Fruit fly (Drosophila melanogaster) whole organism, embryonic: ENCODE measurements around the gene CG13032.
A peak's percentile ranks its signal among the peaks of the same experiment; 100 is the strongest.

Experiments
- Awh ChIP-seq: fragments of 200-800 bp; sonication (Bioruptor generic); IDR thresholded peaks from 2 replicates; pipeline ENCODE4, ENCODE4 v1.3.6; 2022; ENCODE audit warnings: missing biosample characterization, missing genetic modification characterization
- Blimp-1 ChIP-seq: fragments of 200-800 bp; sonication (Bioruptor generic); optimal IDR thresholded peaks from 3 replicates; lab custom pipeline; 2018; ENCODE audit warnings: missing biosample characterization, missing genetic modification characterization, mild to moderate bottlenecking, moderate library complexity, missing genetic modification reagents
- BtbVII ChIP-seq: fragments of 200-800 bp; sonication (Bioruptor generic); optimal IDR thresholded peaks from 3 replicates; lab custom pipeline; 2017; ENCODE audit warnings: missing biosample characterization, mild to moderate bottlenecking, missing genetic modification characterization
- CG10979 ChIP-seq: fragments of 200-800 bp; sonication (Bioruptor generic); optimal IDR thresholded peaks from 2 replicates; lab custom pipeline; 2018; ENCODE audit warnings: missing biosample characterization, mild to moderate bottlenecking, missing genetic modification characterization, moderate library complexity
- CG12155 ChIP-seq: fragments of 200-800 bp; sonication (Bioruptor generic); optimal IDR thresholded peaks from 3 replicates; lab custom pipeline; 2016; ENCODE audit warnings: missing biosample characterization, missing genetic modification characterization
- CG14441 ChIP-seq: fragments of 200-800 bp; sonication (Bioruptor generic); IDR thresholded peaks from 2 replicates; pipeline ENCODE4 v1.3.6; 2022; ENCODE audit warnings: missing biosample characterization, missing genetic modification characterization
- CG14667 ChIP-seq: fragments of 200-800 bp; sonication (Bioruptor generic); IDR thresholded peaks from 2 replicates; pipeline ENCODE4 v1.3.6; 2022; ENCODE audit warnings: missing biosample characterization, missing genetic modification characterization
- CG18262 ChIP-seq: fragments of 200-800 bp; optimal IDR thresholded peaks from 3 replicates; lab custom pipeline; 2019; ENCODE audit warnings: missing biosample characterization, mild to moderate bottlenecking, missing genetic modification characterization, moderate library complexity
- CG2712 ChIP-seq: fragments of 200-800 bp; optimal IDR thresholded peaks from 3 replicates; lab custom pipeline; 2019; ENCODE audit warnings: missing biosample characterization, mild to moderate bottlenecking, missing genetic modification characterization, moderate library complexity
- CG2889 ChIP-seq: fragments of 200-800 bp; sonication (Bioruptor generic); IDR thresholded peaks from 3 replicates; pipeline ENCODE4 v1.3.6; 2022; ENCODE audit warnings: missing biosample characterization, missing genetic modification characterization
- CG3163 ChIP-seq: fragments of 200-800 bp; sonication (Bioruptor generic); optimal IDR thresholded peaks from 3 replicates; lab custom pipeline; 2016; ENCODE audit warnings: missing biosample characterization, missing genetic modification characterization
- CG33213 ChIP-seq: fragments of 200-800 bp; sonication (Bioruptor generic); optimal IDR thresholded peaks from 3 replicates; lab custom pipeline; 2016; ENCODE audit warnings: missing biosample characterization, missing genetic modification characterization
- CG34422 ChIP-seq: fragments of 200-800 bp; sonication (Bioruptor generic); IDR thresholded peaks from 3 replicates; pipeline ENCODE4 v1.3.6; 2022; ENCODE audit warnings: missing biosample characterization, missing genetic modification characterization
- CG4360 ChIP-seq: fragments of 200-800 bp; sonication (Bioruptor generic); IDR thresholded peaks from 2 replicates; pipeline ENCODE4 v1.3.6; 2022; ENCODE audit warnings: missing biosample characterization, missing genetic modification characterization
- CG4424 ChIP-seq: fragments of 200-800 bp; sonication (Bioruptor generic); optimal IDR thresholded peaks from 3 replicates; lab custom pipeline; 2016; ENCODE audit warnings: missing biosample characterization, missing genetic modification characterization
- CTCF ChIP-seq: fragments of 200-800 bp; sonication (Bioruptor generic); optimal IDR thresholded peaks from 2 replicates; lab custom pipeline; 2017; ENCODE audit warnings: missing biosample characterization, mild to moderate bottlenecking, missing genetic modification characterization, moderate library complexity
- Ets65A ChIP-seq: fragments of 200-800 bp; sonication (Bioruptor generic); peaks from one replicate; lab custom pipeline; 2016; ENCODE audit warnings: missing biosample characterization, missing genetic modification characterization
- HmgD ChIP-seq: fragments of 200-800 bp; sonication (Bioruptor generic); optimal IDR thresholded peaks from 3 replicates; lab custom pipeline; 2016; ENCODE audit warnings: missing biosample characterization, missing genetic modification characterization
- Side ChIP-seq: fragments of 200-800 bp; sonication (Bioruptor generic); optimal IDR thresholded peaks from 2 replicates; lab custom pipeline; 2016; ENCODE audit warnings: missing biosample characterization, missing genetic modification characterization
- Ssrp ChIP-seq: fragments of 200-800 bp; sonication (Bioruptor generic); optimal IDR thresholded peaks from 2 replicates; lab custom pipeline; 2018; ENCODE audit warnings: missing biosample characterization, mild to moderate bottlenecking, missing genetic modification characterization, moderate library complexity
- Tbp ChIP-seq: fragments of >200 bp; optimal IDR thresholded peaks from 2 replicates; lab custom pipeline; 2018; ENCODE audit warnings: missing biosample characterization, missing genetic modification characterization
- Trl ChIP-seq, 3 experiments: fragments of >200 bp in 2 of 3; fragments of 200-800 bp in 1 of 3; sonication (Bioruptor generic) in 1 of 3; optimal IDR thresholded peaks; 2 replicates in 1 of 3; 3 replicates in 2 of 3; lab custom pipeline; 2016 to 2017; ENCODE audit warnings: missing biosample characterization in 1 of 3, missing genetic modification characterization in 1 of 3
- Usf ChIP-seq: fragments of 200-800 bp; sonication (Bioruptor generic); optimal IDR thresholded peaks from 2 replicates; lab custom pipeline; 2017; ENCODE audit warnings: missing genotype, missing biosample characterization, missing genetic modification characterization
- Xbp1 ChIP-seq: fragments of 200-800 bp; sonication (Bioruptor generic); optimal IDR thresholded peaks from 3 replicates; lab custom pipeline; 2016; ENCODE audit warnings: missing biosample characterization, mild to moderate bottlenecking, missing genetic modification characterization
- Xrp1 ChIP-seq: fragments of 200-800 bp; sonication (Bioruptor generic); IDR thresholded peaks from 2 replicates; pipeline ENCODE4 v1.3.6; 2022; ENCODE audit warnings: missing biosample characterization, missing genetic modification characterization
- ci ChIP-seq: fragments of 200-800 bp; sonication (Bioruptor generic); IDR thresholded peaks from 3 replicates; pipeline ENCODE4 v1.3.6; 2022; ENCODE audit warnings: missing biosample characterization, missing genetic modification characterization
- fd96Cb ChIP-seq: fragments of 200-800 bp; sonication (Bioruptor generic); optimal IDR thresholded peaks from 2 replicates; lab custom pipeline; 2018; ENCODE audit warnings: missing biosample characterization, mild to moderate bottlenecking, missing genetic modification characterization, moderate library complexity
- lab ChIP-seq: fragments of 200-800 bp; sonication (Bioruptor generic); optimal IDR thresholded peaks from 3 replicates; lab custom pipeline; 2017; ENCODE audit warnings: missing biosample characterization, missing genetic modification characterization, mild to moderate bottlenecking, moderate library complexity, missing genetic modification reagents
- mam ChIP-seq: fragments of 200-800 bp; sonication (Bioruptor generic); optimal IDR thresholded peaks from 3 replicates; lab custom pipeline; 2016; ENCODE audit warnings: missing biosample characterization, missing genetic modification characterization
- nmo ChIP-seq: fragments of 200-800 bp; sonication (Bioruptor generic); optimal IDR thresholded peaks from 2 replicates; lab custom pipeline; 2018; ENCODE audit warnings: missing biosample characterization, mild to moderate bottlenecking, missing genetic modification characterization, moderate library complexity
- pan ChIP-seq, 4 experiments: fragments of >200 bp in 3 of 4; fragments of 200-800 bp in 1 of 4; sonication (Bioruptor generic) in 1 of 4; optimal IDR thresholded peaks in 3 of 4; IDR thresholded peaks in 1 of 4; 2 replicates each; pipeline versions ENCODE4 v1.3.6 to Lab custom; 2017 to 2022; ENCODE audit warnings: missing biosample characterization in 2 of 4, missing genetic modification characterization in 2 of 4, mixed read lengths in 1 of 4
- phol ChIP-seq: fragments of 200-800 bp; sonication (Bioruptor generic); optimal IDR thresholded peaks from 3 replicates; lab custom pipeline; 2018; ENCODE audit warnings: missing biosample characterization, mild to moderate bottlenecking, missing genetic modification characterization, moderate library complexity
- pros ChIP-seq: fragments of 200-800 bp; sonication (Bioruptor generic); optimal IDR thresholded peaks from 3 replicates; lab custom pipeline; 2019; ENCODE audit warnings: missing biosample characterization, mild to moderate bottlenecking, missing genetic modification characterization, moderate library complexity
- psq ChIP-seq: fragments of 200-800 bp; sonication (Bioruptor generic); optimal IDR thresholded peaks from 2 replicates; lab custom pipeline; 2017; ENCODE audit warnings: missing biosample characterization, missing genetic modification characterization
- repo ChIP-seq: fragments of 200-800 bp; sonication (Bioruptor generic); optimal IDR thresholded peaks from 2 replicates; lab custom pipeline; 2016; ENCODE audit warnings: missing biosample characterization, missing genetic modification characterization
- row ChIP-seq: fragments of 200-800 bp; sonication (Bioruptor generic); IDR thresholded peaks from 3 replicates; pipeline ENCODE4 v1.3.6; 2022; ENCODE audit warnings: missing biosample characterization, missing genetic modification characterization
- sens ChIP-seq: fragments of 200-800 bp; sonication (Bioruptor generic); peaks from one replicate; lab custom pipeline; 2016; ENCODE audit warnings: missing biosample characterization, missing genetic modification characterization
- sqz ChIP-seq: fragments of 200-800 bp; sonication (Bioruptor generic); optimal IDR thresholded peaks from 3 replicates; lab custom pipeline; 2018; ENCODE audit warnings: missing biosample characterization, mild to moderate bottlenecking, missing genetic modification characterization
- stc ChIP-seq: fragments of 200-800 bp; sonication (Bioruptor generic); IDR thresholded peaks from 2 replicates; pipeline ENCODE4 v1.3.6; 2022; ENCODE audit warnings: missing biosample characterization, missing genetic modification characterization
- stwl ChIP-seq: fragments of 200-800 bp; sonication (Bioruptor generic); optimal IDR thresholded peaks from 3 replicates; lab custom pipeline; 2018; ENCODE audit warnings: missing biosample characterization, mild to moderate bottlenecking, missing genetic modification characterization, moderate library complexity
- tgo ChIP-seq: fragments of 200-800 bp; sonication (Bioruptor generic); IDR thresholded peaks from 3 replicates; pipeline ENCODE4 v1.3.6; 2022; ENCODE audit warnings: missing biosample characterization, missing genetic modification characterization
- usp ChIP-seq: fragments of >200 bp; optimal IDR thresholded peaks from 2 replicates; lab custom pipeline; 2017; ENCODE audit warnings: missing biosample characterization, missing genetic modification characterization
- z ChIP-seq: fragments of 200-800 bp; sonication (Bioruptor generic); IDR thresholded peaks from 3 replicates; pipeline ENCODE4 v1.3.6; 2022; ENCODE audit warnings: missing biosample characterization, missing genetic modification characterization

CG13032 gene

dm6 chr3L:16631844-16632537, 41.8 kb upstream of the CG13032 start (continued):
- TF ChIP-seq nmo (peak; percentile 16), HmgD (no peak), fd96Cb (tag; lab: Kevin White, UChicago) (peak; percentile 3), lab (GFP tag; lab: Kevin White, UChicago) (no peak), CG2712 (tag; lab: Kevin White, UChicago) (peak; percentile 15), Ssrp (tag; lab: Kevin White, UChicago) (no peak), mam (no peak), stc (GFP tag; lab: Robert Waterston, UW) (no peak), z (GFP tag; lab: Robert Waterston, UW) (0 out of 3 replicates have a peak, but pooled peaks have one; percentile 30), tgo (GFP tag; lab: Robert Waterston, UW) (0 out of 3 replicates have a peak, but pooled peaks have one; percentile 14), CG33213 (no peak), CG3163 (GFP tag; lab: Kevin White, UChicago) (no peak), Tbp (GFP tag; lab: Kevin White, UChicago) (no peak), Awh (GFP tag; lab: Robert Waterston, UW) (no peak), repo (GFP tag; lab: Kevin White, UChicago) (no peak), Ets65A (peak; percentile 54), sens (GFP tag; lab: Kevin White, UChicago) (peak; percentile 80), BtbVII (GFP tag; lab: Kevin White, UChicago) (no peak), usp (GFP tag; lab: Kevin White, UChicago) (no peak), Blimp-1 (peak; percentile 44), Trl (optimal IDR thresholded peaks at IDR 0.05; lab: Kevin White, UChicago) (no peak), Trl (GFP tag; optimal IDR thresholded peaks at IDR 0.05; lab: Kevin White, UChicago) (no peak), CG14667 (GFP tag; lab: Robert Waterston, UW) (no peak), CG4424 (GFP tag; lab: Kevin White, UChicago) (peak; percentile 26), psq (no peak), pan (optimal IDR thresholded peaks at IDR 0.05; lab: Kevin White, UChicago) (no peak), pan (GFP tag; optimal IDR thresholded peaks at IDR 0.05 in 1 of 2, IDR thresholded peaks at IDR 0.05 in 1 of 2) (peak in 1 of 2 experiments; percentile 20), CTCF (GFP tag; lab: Kevin White, UChicago) (peak; percentile 77), CG34422 (GFP tag; lab: Robert Waterston, UW) (0 out of 3 replicates have a peak, but pooled peaks have one; percentile 38), Xbp1 (GFP tag; lab: Kevin White, UChicago) (no peak), Xrp1 (GFP tag; lab: Robert Waterston, UW) (peak; percentile 18; the same call in 1 of the 2 replicates), Usf (no peak), CG2889 (GFP tag; lab: Robert Waterston, UW) (no peak), CG4360 (GFP tag; lab: Robert Waterston, UW) (0 out of 2 replicates have a peak, but pooled peaks have one; percentile 9), CG12155 (GFP tag; lab: Kevin White, UChicago) (no peak), Side (GFP tag; lab: Kevin White, UChicago) (no peak), CG18262 (peak; percentile 26)

DNA sequence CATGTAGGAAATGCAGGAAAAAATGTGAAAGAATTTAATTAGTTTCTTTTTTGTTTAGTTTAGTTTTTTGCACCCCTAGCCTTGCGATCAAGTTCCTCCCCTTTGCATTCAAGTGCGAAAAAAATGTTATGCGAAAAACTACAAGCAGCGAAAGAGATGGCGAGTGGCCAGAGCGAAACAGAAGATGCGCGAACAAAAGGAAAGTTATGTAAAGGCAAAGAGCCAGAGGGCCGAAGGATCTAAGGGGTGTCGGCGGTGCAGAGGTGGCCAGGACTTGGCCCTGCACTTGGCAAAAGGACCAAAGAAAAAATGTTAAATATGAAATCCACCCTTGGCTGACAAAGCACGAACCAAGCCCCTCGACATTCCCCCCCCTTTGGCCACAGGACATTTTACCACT, 39.7 kb upstream of the CG13032 start:
- no peak for TF ChIP-seq CG14441 (GFP tag; lab: Robert Waterston, UW)
- TF ChIP-seq pros (GFP tag; lab: Kevin White, UChicago), result peak; percentile 84
- TF ChIP-seq sqz, result peak; percentile 53

DNA sequence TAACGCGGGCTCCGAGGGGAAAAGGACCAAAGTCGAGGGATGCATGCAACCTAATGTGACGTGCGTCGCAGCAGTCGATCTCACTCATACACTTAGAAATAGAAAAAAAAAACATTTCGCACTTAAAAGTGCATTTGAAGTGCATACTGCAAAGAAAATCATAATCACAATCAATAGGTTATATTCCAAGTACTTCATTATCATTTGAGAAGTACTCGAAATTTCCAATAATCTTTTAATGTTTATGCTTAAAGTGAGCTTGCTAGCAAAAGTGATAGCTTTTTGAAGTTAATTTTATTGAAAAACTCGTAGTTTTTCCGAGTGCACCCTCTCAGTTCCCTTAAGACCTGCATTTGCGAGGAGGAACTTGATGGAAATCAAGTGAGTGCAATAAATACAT, 39.2 kb upstream of the CG13032 start:
- peak; percentile 1 for TF ChIP-seq phol
- peak; percentile 0 for TF ChIP-seq Blimp-1
- TF ChIP-seq CG10979, result peak; percentile 37
- 0 out of 3 replicates have a peak, but pooled peaks have one; percentile 8 for TF ChIP-seq row (GFP tag; lab: Robert Waterston, UW)
- no peak for TF ChIP-seq ci
- peak; percentile 50 for TF ChIP-seq sens (GFP tag; lab: Kevin White, UChicago)
- TF ChIP-seq stwl, result no peak
- peak; percentile 29; the same call in 1 of the 2 replicates for TF ChIP-seq Xrp1 (GFP tag; lab: Robert Waterston, UW)
- TF ChIP-seq, all 482 proteins: peak for 6
